Fruit fly (Drosophila melanogaster) whole organism, prepupa: ENCODE data around the gene Spt20.

ENCODE experiments used
- Blimp-1 ChIP-seq: fragments of 200-800 bp; sonication (Bioruptor generic); optimal IDR thresholded peaks from 3 replicates; lab custom pipeline; 2017; ENCODE audit warnings: missing biosample characterization, missing genetic modification characterization, mild to moderate bottlenecking, moderate library complexity, missing genetic modification reagents
- CG10631 ChIP-seq: fragments of 200-800 bp; sonication (Bioruptor generic); optimal IDR thresholded peaks from 2 replicates; lab custom pipeline; 2016; ENCODE audit warnings: missing biosample characterization, missing genetic modification characterization
- CG10669 ChIP-seq: fragments of 200-800 bp; sonication (Bioruptor generic); optimal IDR thresholded peaks from 3 replicates; lab custom pipeline; 2018; ENCODE audit warnings: missing biosample characterization, mild to moderate bottlenecking, missing genetic modification characterization, moderate library complexity
- CG11762 ChIP-seq: fragments of 200-800 bp; sonication (Bioruptor generic); optimal IDR thresholded peaks from 3 replicates; lab custom pipeline; 2016; ENCODE audit warnings: missing biosample characterization, missing genetic modification characterization; ENCODE audit not compliant: insufficient read depth
- CG15336 ChIP-seq: fragments of 200-800 bp; sonication (Bioruptor generic); IDR thresholded peaks from 2 replicates; pipeline ENCODE4 v1.3.6; 2022; ENCODE audit warnings: missing biosample characterization, missing genetic modification characterization
- CG1621 ChIP-seq: fragments of 200-800 bp; sonication (Bioruptor generic); optimal IDR thresholded peaks from 3 replicates; lab custom pipeline; 2018; ENCODE audit warnings: missing biosample characterization, mild to moderate bottlenecking, missing genetic modification characterization
- CG16779 ChIP-seq: fragments of 200-800 bp; sonication (Bioruptor generic); optimal IDR thresholded peaks from 3 replicates; lab custom pipeline; 2017; ENCODE audit warnings: missing biosample characterization, mild to moderate bottlenecking, missing genetic modification characterization
- CG3032 ChIP-seq: fragments of 200-800 bp; optimal IDR thresholded peaks from 2 replicates; lab custom pipeline; 2019; ENCODE audit warnings: missing biosample characterization, mild to moderate bottlenecking, missing genetic modification characterization, moderate library complexity
- CG34406 ChIP-seq: fragments of 200-800 bp; sonication (Bioruptor generic); optimal IDR thresholded peaks from 3 replicates; lab custom pipeline; 2016; ENCODE audit warnings: missing biosample characterization, missing genetic modification characterization
- CG4318 ChIP-seq: fragments of 200-800 bp; sonication (Bioruptor generic); optimal IDR thresholded peaks from 3 replicates; lab custom pipeline; 2017; ENCODE audit warnings: missing biosample characterization, mild to moderate bottlenecking, missing genetic modification characterization
- CG6163 ChIP-seq: fragments of 200-800 bp; sonication (Bioruptor generic); IDR thresholded peaks from 3 replicates; pipeline ENCODE4 v1.3.6; 2022; ENCODE audit warnings: missing biosample characterization, missing genetic modification characterization
- CG6276 ChIP-seq: fragments of 200-800 bp; sonication (Bioruptor generic); optimal IDR thresholded peaks from 2 replicates; lab custom pipeline; 2017; ENCODE audit warnings: missing biosample characterization, mild to moderate bottlenecking, missing genetic modification characterization
- CG6792 ChIP-seq: fragments of 200-800 bp; sonication (Bioruptor generic); optimal IDR thresholded peaks from 3 replicates; lab custom pipeline; 2016; ENCODE audit warnings: missing biosample characterization, missing genetic modification characterization
- CG7368 ChIP-seq: fragments of 200-800 bp; sonication (Bioruptor generic); optimal IDR thresholded peaks from 3 replicates; lab custom pipeline; 2016; ENCODE audit warnings: missing biosample characterization, missing genetic modification characterization
- CG8319 ChIP-seq: fragments of 200-800 bp; sonication (Bioruptor generic); optimal IDR thresholded peaks from 3 replicates; lab custom pipeline; 2016; ENCODE audit warnings: missing biosample characterization, missing genetic modification characterization
- CG8632 ChIP-seq: fragments of 200-800 bp; sonication (Bioruptor generic); optimal IDR thresholded peaks from 3 replicates; lab custom pipeline; 2016; ENCODE audit warnings: missing biosample characterization, missing genetic modification characterization
- CG9139 ChIP-seq: fragments of 200-800 bp; sonication (Bioruptor generic); optimal IDR thresholded peaks from 3 replicates; lab custom pipeline; 2017; ENCODE audit warnings: missing biosample characterization, mild to moderate bottlenecking, missing genetic modification characterization
- Eip75B ChIP-seq: fragments of 200-800 bp; sonication (Bioruptor generic); optimal IDR thresholded peaks from 3 replicates; lab custom pipeline; 2016; ENCODE audit warnings: missing biosample characterization, missing genetic modification characterization
- Eip93F ChIP-seq: fragments of 200-800 bp; sonication (Bioruptor generic); optimal IDR thresholded peaks from 2 replicates; lab custom pipeline; 2016; ENCODE audit warnings: missing biosample characterization, mild to moderate bottlenecking, missing genetic modification characterization
- Ets21C ChIP-seq: fragments of 200-800 bp; sonication (Bioruptor generic); optimal IDR thresholded peaks from 3 replicates; lab custom pipeline; 2016; ENCODE audit warnings: missing biosample characterization, missing genetic modification characterization
- Ets96B ChIP-seq: fragments of 200-800 bp; optimal IDR thresholded peaks from 2 replicates; lab custom pipeline; 2019; ENCODE audit warnings: missing biosample characterization, mild to moderate bottlenecking, missing genetic modification characterization, moderate library complexity
- Hr39 ChIP-seq: fragments of 200-800 bp; sonication (Bioruptor generic); optimal IDR thresholded peaks from 2 replicates; lab custom pipeline; 2016; ENCODE audit warnings: missing biosample characterization, missing genetic modification characterization
- Hr4 ChIP-seq: fragments of 200-800 bp; sonication (Bioruptor generic); optimal IDR thresholded peaks from 3 replicates; lab custom pipeline; 2016; ENCODE audit warnings: missing biosample characterization, missing genetic modification characterization
- Lpt ChIP-seq: fragments of 200-800 bp; sonication (Bioruptor generic); optimal IDR thresholded peaks from 3 replicates; lab custom pipeline; 2016; ENCODE audit warnings: missing biosample characterization, missing genetic modification characterization
- Met ChIP-seq: fragments of 200-800 bp; sonication (Bioruptor generic); optimal IDR thresholded peaks from 3 replicates; lab custom pipeline; 2016; ENCODE audit warnings: missing biosample characterization, missing genetic modification characterization
- OdsH ChIP-seq: fragments of 200-800 bp; sonication (Bioruptor generic); optimal IDR thresholded peaks from 3 replicates; lab custom pipeline; 2016; ENCODE audit warnings: missing biosample characterization, missing genetic modification characterization
- Smox ChIP-seq: fragments of 200-800 bp; sonication (Bioruptor generic); optimal IDR thresholded peaks from 3 replicates; lab custom pipeline; 2016; ENCODE audit warnings: missing biosample characterization, missing genetic modification characterization
- Sox102F ChIP-seq: fragments of 200-800 bp; sonication (Bioruptor generic); optimal IDR thresholded peaks from 2 replicates; lab custom pipeline; 2016; ENCODE audit warnings: missing biosample characterization, mild to moderate bottlenecking, missing genetic modification characterization
- Sox14 ChIP-seq: fragments of 200-800 bp; sonication (Bioruptor generic); optimal IDR thresholded peaks from 3 replicates; lab custom pipeline; 2016; ENCODE audit warnings: missing biosample characterization, missing genetic modification characterization
- Sox15 ChIP-seq: fragments of 200-800 bp; sonication (Bioruptor generic); optimal IDR thresholded peaks from 3 replicates; lab custom pipeline; 2016; ENCODE audit warnings: missing biosample characterization, missing genetic modification characterization
- achi ChIP-seq: fragments of 200-800 bp; sonication (Bioruptor generic); optimal IDR thresholded peaks from 3 replicates; lab custom pipeline; 2016; ENCODE audit warnings: missing biosample characterization, missing genetic modification characterization
- acj6 ChIP-seq: fragments of 200-800 bp; sonication (Bioruptor generic); optimal IDR thresholded peaks from 3 replicates; lab custom pipeline; 2016; ENCODE audit warnings: missing biosample characterization, missing genetic modification characterization
- cyc ChIP-seq: fragments of 200-800 bp; sonication (Bioruptor generic); optimal IDR thresholded peaks from 3 replicates; lab custom pipeline; 2016; ENCODE audit warnings: missing biosample characterization, missing genetic modification characterization
- dac ChIP-seq: fragments of 200-800 bp; sonication (Bioruptor generic); optimal IDR thresholded peaks from 2 replicates; lab custom pipeline; 2017; ENCODE audit warnings: missing biosample characterization, mild to moderate bottlenecking, missing genetic modification characterization
- eg ChIP-seq: fragments of 200-800 bp; sonication (Bioruptor generic); IDR thresholded peaks from 3 replicates; pipeline ENCODE4 v1.3.6; 2022; ENCODE audit warnings: missing biosample characterization, missing genetic modification characterization
- esn ChIP-seq: fragments of 200-800 bp; sonication (Bioruptor generic); optimal IDR thresholded peaks from 2 replicates; lab custom pipeline; 2016; ENCODE audit warnings: missing biosample characterization, mild to moderate bottlenecking, missing genetic modification characterization, moderate library complexity
- fd59A ChIP-seq: fragments of 200-800 bp; sonication (Bioruptor generic); optimal IDR thresholded peaks from 2 replicates; lab custom pipeline; 2017; ENCODE audit warnings: missing biosample characterization, mild to moderate bottlenecking, missing genetic modification characterization, missing genetic modification reagents
- fd85E ChIP-seq: fragments of 200-800 bp; sonication (Bioruptor generic); optimal IDR thresholded peaks from 3 replicates; lab custom pipeline; 2016; ENCODE audit warnings: missing biosample characterization, missing genetic modification characterization
- fkh ChIP-seq: fragments of 200-800 bp; sonication (Bioruptor generic); optimal IDR thresholded peaks from 3 replicates; lab custom pipeline; 2017; ENCODE audit warnings: missing biosample characterization, mild to moderate bottlenecking, missing genetic modification characterization, moderate library complexity
- lz ChIP-seq: fragments of 200-800 bp; sonication (Bioruptor generic); optimal IDR thresholded peaks from 3 replicates; lab custom pipeline; 2016; ENCODE audit warnings: missing biosample characterization, missing genetic modification characterization
- net ChIP-seq: fragments of 200-800 bp; sonication (Bioruptor generic); optimal IDR thresholded peaks from 3 replicates; lab custom pipeline; 2016; ENCODE audit warnings: missing biosample characterization, missing genetic modification characterization
- pdm3 ChIP-seq: fragments of 200-800 bp; sonication (Bioruptor generic); optimal IDR thresholded peaks from 3 replicates; lab custom pipeline; 2016; ENCODE audit warnings: missing biosample characterization, missing genetic modification characterization
- salr ChIP-seq, 2 experiments: fragments of 200-800 bp; sonication (Bioruptor generic); optimal IDR thresholded peaks; 3 replicates each; lab custom pipeline; 2016 to 2018; ENCODE audit warnings: missing biosample characterization in 2 of 2, missing genetic modification characterization in 2 of 2, mild to moderate bottlenecking in 1 of 2
- spab ChIP-seq: fragments of 200-800 bp; sonication (Bioruptor generic); optimal IDR thresholded peaks from 2 replicates; lab custom pipeline; 2017; ENCODE audit warnings: missing biosample characterization, mild to moderate bottlenecking, missing genetic modification characterization, missing genetic modification reagents
- svp ChIP-seq: fragments of 200-800 bp; sonication (Bioruptor generic); peaks from one replicate; lab custom pipeline; 2016; ENCODE audit warnings: missing biosample characterization, missing genetic modification characterization
- topi ChIP-seq: fragments of 200-800 bp; sonication (Bioruptor generic); optimal IDR thresholded peaks from 3 replicates; lab custom pipeline; 2016; ENCODE audit warnings: missing biosample characterization, missing genetic modification characterization
- vri ChIP-seq: fragments of 200-800 bp; sonication (Bioruptor generic); optimal IDR thresholded peaks from 3 replicates; lab custom pipeline; 2016; ENCODE audit warnings: missing biosample characterization, mild to moderate bottlenecking, missing genetic modification characterization

Spt20 gene

dm6 chr3L:13494363-13495015, 8.0 kb upstream of the Spt20 start (continued):
- TF ChIP-seq Blimp-1 (GFP tag; lab: Kevin White, UChicago) (peak; percentile 32), pdm3 (GFP tag; lab: Kevin White, UChicago) (peak; percentile 39), cyc (GFP tag; lab: Kevin White, UChicago) (no peak), fd59A (GFP tag; lab: Kevin White, UChicago) (peak; percentile 10), CG1621 (tag; lab: Kevin White, UChicago) (peak; percentile 48), achi (GFP tag; lab: Kevin White, UChicago) (peak; percentile 33), Hr39 (GFP tag; lab: Kevin White, UChicago) (no peak), CG6792 (peak; percentile 44), lz (GFP tag; lab: Kevin White, UChicago) (no peak), CG4318 (GFP tag; lab: Kevin White, UChicago) (no peak), Ets96B (tag; lab: Kevin White, UChicago) (peak; percentile 32), Eip93F (GFP tag; lab: Kevin White, UChicago) (peak; percentile 56), CG7368 (peak; percentile 57), svp (GFP tag; lab: Kevin White, UChicago) (peak; percentile 85), CG9139 (GFP tag; lab: Kevin White, UChicago) (peak; percentile 88), CG8632 (peak; percentile 63), CG6276 (GFP tag; lab: Kevin White, UChicago) (no peak), CG10631 (no peak), esn (GFP tag; lab: Kevin White, UChicago) (peak; percentile 56), Sox102F (GFP tag; lab: Kevin White, UChicago) (peak; percentile 72), fd85E (GFP tag; lab: Kevin White, UChicago) (peak; percentile 49), CG16779 (tag; lab: Kevin White, UChicago) (peak; percentile 5), CG11762 (GFP tag; lab: Kevin White, UChicago) (peak; percentile 51)

- TF ChIP-seq eg (GFP tag; lab: Robert Waterston, UW), result peak; percentile 96
- no peak for TF ChIP-seq Eip93F (GFP tag; lab: Kevin White, UChicago)
- TF ChIP-seq Smox (GFP tag; lab: Kevin White, UChicago), result no peak
- peak; percentile 67 for TF ChIP-seq vri (GFP tag; lab: Kevin White, UChicago)
- peak; percentile 95 for TF ChIP-seq CG16779 (tag; lab: Kevin White, UChicago)
- TF ChIP-seq CG6792, result peak; percentile 63
- peak; percentile 39 for TF ChIP-seq OdsH (GFP tag; lab: Kevin White, UChicago)
- TF ChIP-seq CG15336, result peak; percentile 88
- TF ChIP-seq Sox15 (GFP tag; lab: Kevin White, UChicago), result no peak
- TF ChIP-seq dac (GFP tag; lab: Kevin White, UChicago), result peak; percentile 37
- TF ChIP-seq CG8319 (GFP tag; lab: Kevin White, UChicago), result peak; percentile 43
- no peak for TF ChIP-seq lz (GFP tag; lab: Kevin White, UChicago)
- TF ChIP-seq pdm3 (GFP tag; lab: Kevin White, UChicago), result peak; percentile 73
- TF ChIP-seq Met (GFP tag; lab: Kevin White, UChicago), result no peak
- TF ChIP-seq CG10669, result peak; percentile 76
- TF ChIP-seq Hr4 (GFP tag; lab: Kevin White, UChicago), result peak; percentile 48
- peak; percentile 91 for TF ChIP-seq spab
- peak; percentile 22 for TF ChIP-seq topi (GFP tag; lab: Kevin White, UChicago)
- peak; percentile 72 for TF ChIP-seq achi (GFP tag; lab: Kevin White, UChicago)
- TF ChIP-seq esn (GFP tag; lab: Kevin White, UChicago), result peak; percentile 14
- peak; percentile 73 for TF ChIP-seq Ets96B (tag; lab: Kevin White, UChicago)
- peak; percentile 69 for TF ChIP-seq CG8632
- TF ChIP-seq net (GFP tag; lab: Kevin White, UChicago), result peak; percentile 90
- TF ChIP-seq Ets21C (GFP tag; lab: Kevin White, UChicago), result no peak
- peak; percentile 52 to 89 for TF ChIP-seq salr (GFP tag; optimal IDR thresholded peaks at IDR 0.05; lab: Kevin White, UChicago)
- TF ChIP-seq CG9139 (GFP tag; lab: Kevin White, UChicago), result peak; percentile 94
- peak; percentile 74 for TF ChIP-seq CG3032
- TF ChIP-seq Sox14 (GFP tag; lab: Kevin White, UChicago), result peak; percentile 65
- TF ChIP-seq fd59A (GFP tag; lab: Kevin White, UChicago), result peak; percentile 69
- no peak for TF ChIP-seq fkh (GFP tag; lab: Kevin White, UChicago)
- TF ChIP-seq CG34406 (GFP tag; lab: Kevin White, UChicago), result peak; percentile 54
- peak; percentile 90 for TF ChIP-seq Lpt (GFP tag; lab: Kevin White, UChicago)
- no peak for TF ChIP-seq cyc (GFP tag; lab: Kevin White, UChicago)
- TF ChIP-seq acj6, result peak; percentile 54
- TF ChIP-seq svp (GFP tag; lab: Kevin White, UChicago), result peak; percentile 88
- peak; percentile 97 for TF ChIP-seq CG6163
- TF ChIP-seq Eip75B (GFP tag; lab: Kevin White, UChicago), result peak; percentile 76
Observed at dm6 chr3L:13495065-13495464, 7.4 kb upstream of the Spt20 start.
